Worm (Caenorhabditis elegans): ENCODE data around the gene F46G10.4.

ce11 chrX:13284091-13284490 is 49.8 kb upstream of the F46G10.4 start, which contains the start of gene cyp-14A4:
- TF ChIP-seq tab-1 (GFP tag; IDR thresholded peaks at IDR 0.05) (no peak), flt-1 (GFP tag; IDR thresholded peaks at IDR 0.05) (no peak), cog-1 (tag; optimal IDR thresholded peaks at IDR 0.05) (no peak), ref-1 (GFP tag; conservative IDR thresholded peaks at IDR 0.05) (no peak), ztf-23 (GFP tag; IDR thresholded peaks at IDR 0.05) (no peak), T22C8.4 (GFP tag; IDR thresholded peaks at IDR 0.05) (no peak), ztf-29 (GFP tag; IDR thresholded peaks at IDR 0.05) (no peak), med-1 (GFP tag; optimal IDR thresholded peaks at IDR 0.05; ENCODE audit: insufficient read depth) (no peak)
